Fruit fly (Drosophila melanogaster) whole organism, prepupa: ENCODE results near the gene Coq2.

Experiments
- Blimp-1 ChIP-seq: fragments of 200-800 bp; sonication (Bioruptor generic); optimal IDR thresholded peaks from 3 replicates; lab custom pipeline; 2017; ENCODE audit warnings: missing biosample characterization, missing genetic modification characterization, mild to moderate bottlenecking, moderate library complexity, missing genetic modification reagents
- CG10631 ChIP-seq: fragments of 200-800 bp; sonication (Bioruptor generic); optimal IDR thresholded peaks from 2 replicates; lab custom pipeline; 2016; ENCODE audit warnings: missing biosample characterization, missing genetic modification characterization
- CG10669 ChIP-seq: fragments of 200-800 bp; sonication (Bioruptor generic); optimal IDR thresholded peaks from 3 replicates; lab custom pipeline; 2018; ENCODE audit warnings: missing biosample characterization, mild to moderate bottlenecking, missing genetic modification characterization, moderate library complexity
- CG11294 ChIP-seq: fragments of 200-800 bp; sonication (Bioruptor generic); IDR thresholded peaks from 2 replicates; pipeline ENCODE4 v1.3.6; 2022; ENCODE audit warnings: missing biosample characterization, missing genetic modification characterization
- CG11762 ChIP-seq: fragments of 200-800 bp; sonication (Bioruptor generic); optimal IDR thresholded peaks from 3 replicates; lab custom pipeline; 2016; ENCODE audit warnings: missing biosample characterization, missing genetic modification characterization; ENCODE audit not compliant: insufficient read depth
- CG11902 ChIP-seq: fragments of 200-800 bp; sonication (Bioruptor generic); optimal IDR thresholded peaks from 3 replicates; lab custom pipeline; 2016; ENCODE audit warnings: missing biosample characterization, missing genetic modification characterization
- CG15336 ChIP-seq: fragments of 200-800 bp; sonication (Bioruptor generic); IDR thresholded peaks from 2 replicates; pipeline ENCODE4 v1.3.6; 2022; ENCODE audit warnings: missing biosample characterization, missing genetic modification characterization
- CG1621 ChIP-seq: fragments of 200-800 bp; sonication (Bioruptor generic); optimal IDR thresholded peaks from 3 replicates; lab custom pipeline; 2018; ENCODE audit warnings: missing biosample characterization, mild to moderate bottlenecking, missing genetic modification characterization
- CG16779 ChIP-seq: fragments of 200-800 bp; sonication (Bioruptor generic); optimal IDR thresholded peaks from 3 replicates; lab custom pipeline; 2017; ENCODE audit warnings: missing biosample characterization, mild to moderate bottlenecking, missing genetic modification characterization
- CG3032 ChIP-seq: fragments of 200-800 bp; optimal IDR thresholded peaks from 2 replicates; lab custom pipeline; 2019; ENCODE audit warnings: missing biosample characterization, mild to moderate bottlenecking, missing genetic modification characterization, moderate library complexity
- CG31627 ChIP-seq: fragments of 200-800 bp; sonication (Bioruptor generic); optimal IDR thresholded peaks from 3 replicates; lab custom pipeline; 2016; ENCODE audit warnings: missing biosample characterization, missing genetic modification characterization
- CG32006 ChIP-seq: fragments of 200-800 bp; sonication (Bioruptor generic); optimal IDR thresholded peaks from 3 replicates; lab custom pipeline; 2017; ENCODE audit warnings: missing biosample characterization, mild to moderate bottlenecking, missing genetic modification characterization
- CG34406 ChIP-seq: fragments of 200-800 bp; sonication (Bioruptor generic); optimal IDR thresholded peaks from 3 replicates; lab custom pipeline; 2016; ENCODE audit warnings: missing biosample characterization, missing genetic modification characterization
- CG4318 ChIP-seq: fragments of 200-800 bp; sonication (Bioruptor generic); optimal IDR thresholded peaks from 3 replicates; lab custom pipeline; 2017; ENCODE audit warnings: missing biosample characterization, mild to moderate bottlenecking, missing genetic modification characterization
- CG6276 ChIP-seq: fragments of 200-800 bp; sonication (Bioruptor generic); optimal IDR thresholded peaks from 2 replicates; lab custom pipeline; 2017; ENCODE audit warnings: missing biosample characterization, mild to moderate bottlenecking, missing genetic modification characterization
- CG6792 ChIP-seq: fragments of 200-800 bp; sonication (Bioruptor generic); optimal IDR thresholded peaks from 3 replicates; lab custom pipeline; 2016; ENCODE audit warnings: missing biosample characterization, missing genetic modification characterization
- CG6808 ChIP-seq: fragments of 200-800 bp; sonication (Bioruptor generic); optimal IDR thresholded peaks from 3 replicates; lab custom pipeline; 2017; ENCODE audit warnings: missing biosample characterization, missing genetic modification characterization, mild to moderate bottlenecking, moderate library complexity, missing genetic modification reagents
- CG6854 ChIP-seq: fragments of 200-800 bp; sonication (Bioruptor generic); optimal IDR thresholded peaks from 2 replicates; lab custom pipeline; 2017; ENCODE audit warnings: missing biosample characterization, mild to moderate bottlenecking, missing genetic modification characterization
- CG7368 ChIP-seq: fragments of 200-800 bp; sonication (Bioruptor generic); optimal IDR thresholded peaks from 3 replicates; lab custom pipeline; 2016; ENCODE audit warnings: missing biosample characterization, missing genetic modification characterization
- CG8119 ChIP-seq: fragments of 200-800 bp; sonication (Bioruptor generic); IDR thresholded peaks from 3 replicates; pipeline ENCODE4 v1.3.6; 2022; ENCODE audit warnings: missing biosample characterization, missing genetic modification characterization
- CG8319 ChIP-seq: fragments of 200-800 bp; sonication (Bioruptor generic); optimal IDR thresholded peaks from 3 replicates; lab custom pipeline; 2016; ENCODE audit warnings: missing biosample characterization, missing genetic modification characterization
- CG9139 ChIP-seq: fragments of 200-800 bp; sonication (Bioruptor generic); optimal IDR thresholded peaks from 3 replicates; lab custom pipeline; 2017; ENCODE audit warnings: missing biosample characterization, mild to moderate bottlenecking, missing genetic modification characterization
- Eip75B ChIP-seq: fragments of 200-800 bp; sonication (Bioruptor generic); optimal IDR thresholded peaks from 3 replicates; lab custom pipeline; 2016; ENCODE audit warnings: missing biosample characterization, missing genetic modification characterization
- Eip78C ChIP-seq: fragments of 200-800 bp; sonication (Bioruptor generic); peaks from one replicate; lab custom pipeline; 2016; ENCODE audit warnings: missing biosample characterization, missing genetic modification characterization
- Eip93F ChIP-seq: fragments of 200-800 bp; sonication (Bioruptor generic); optimal IDR thresholded peaks from 2 replicates; lab custom pipeline; 2016; ENCODE audit warnings: missing biosample characterization, mild to moderate bottlenecking, missing genetic modification characterization
- Ets21C ChIP-seq: fragments of 200-800 bp; sonication (Bioruptor generic); optimal IDR thresholded peaks from 3 replicates; lab custom pipeline; 2016; ENCODE audit warnings: missing biosample characterization, missing genetic modification characterization
- Ets96B ChIP-seq: fragments of 200-800 bp; optimal IDR thresholded peaks from 2 replicates; lab custom pipeline; 2019; ENCODE audit warnings: missing biosample characterization, mild to moderate bottlenecking, missing genetic modification characterization, moderate library complexity
- Gug ChIP-seq: fragments of 200-800 bp; sonication (Bioruptor generic); IDR thresholded peaks from 2 replicates; pipeline ENCODE4 v1.3.6; 2022; ENCODE audit warnings: missing biosample characterization, missing genetic modification characterization
- Hr39 ChIP-seq: fragments of 200-800 bp; sonication (Bioruptor generic); optimal IDR thresholded peaks from 2 replicates; lab custom pipeline; 2016; ENCODE audit warnings: missing biosample characterization, missing genetic modification characterization
- Hr4 ChIP-seq: fragments of 200-800 bp; sonication (Bioruptor generic); optimal IDR thresholded peaks from 3 replicates; lab custom pipeline; 2016; ENCODE audit warnings: missing biosample characterization, missing genetic modification characterization
- Lpt ChIP-seq: fragments of 200-800 bp; sonication (Bioruptor generic); optimal IDR thresholded peaks from 3 replicates; lab custom pipeline; 2016; ENCODE audit warnings: missing biosample characterization, missing genetic modification characterization
- Met ChIP-seq: fragments of 200-800 bp; sonication (Bioruptor generic); optimal IDR thresholded peaks from 3 replicates; lab custom pipeline; 2016; ENCODE audit warnings: missing biosample characterization, missing genetic modification characterization
- OdsH ChIP-seq: fragments of 200-800 bp; sonication (Bioruptor generic); optimal IDR thresholded peaks from 3 replicates; lab custom pipeline; 2016; ENCODE audit warnings: missing biosample characterization, missing genetic modification characterization
- Smox ChIP-seq: fragments of 200-800 bp; sonication (Bioruptor generic); optimal IDR thresholded peaks from 3 replicates; lab custom pipeline; 2016; ENCODE audit warnings: missing biosample characterization, missing genetic modification characterization
- Sox102F ChIP-seq: fragments of 200-800 bp; sonication (Bioruptor generic); optimal IDR thresholded peaks from 2 replicates; lab custom pipeline; 2016; ENCODE audit warnings: missing biosample characterization, mild to moderate bottlenecking, missing genetic modification characterization
- Sox14 ChIP-seq: fragments of 200-800 bp; sonication (Bioruptor generic); optimal IDR thresholded peaks from 3 replicates; lab custom pipeline; 2016; ENCODE audit warnings: missing biosample characterization, missing genetic modification characterization
- achi ChIP-seq: fragments of 200-800 bp; sonication (Bioruptor generic); optimal IDR thresholded peaks from 3 replicates; lab custom pipeline; 2016; ENCODE audit warnings: missing biosample characterization, missing genetic modification characterization
- acj6 ChIP-seq: fragments of 200-800 bp; sonication (Bioruptor generic); optimal IDR thresholded peaks from 3 replicates; lab custom pipeline; 2016; ENCODE audit warnings: missing biosample characterization, missing genetic modification characterization
- cyc ChIP-seq: fragments of 200-800 bp; sonication (Bioruptor generic); optimal IDR thresholded peaks from 3 replicates; lab custom pipeline; 2016; ENCODE audit warnings: missing biosample characterization, missing genetic modification characterization
- dac ChIP-seq: fragments of 200-800 bp; sonication (Bioruptor generic); optimal IDR thresholded peaks from 2 replicates; lab custom pipeline; 2017; ENCODE audit warnings: missing biosample characterization, mild to moderate bottlenecking, missing genetic modification characterization
- dsx ChIP-seq: fragments of 200-800 bp; optimal IDR thresholded peaks from 3 replicates; lab custom pipeline; 2019; ENCODE audit warnings: missing biosample characterization, mild to moderate bottlenecking, missing genetic modification characterization, moderate library complexity; ENCODE audit not compliant: poor library complexity, severe bottlenecking
- eg ChIP-seq: fragments of 200-800 bp; sonication (Bioruptor generic); IDR thresholded peaks from 3 replicates; pipeline ENCODE4 v1.3.6; 2022; ENCODE audit warnings: missing biosample characterization, missing genetic modification characterization
- fd85E ChIP-seq: fragments of 200-800 bp; sonication (Bioruptor generic); optimal IDR thresholded peaks from 3 replicates; lab custom pipeline; 2016; ENCODE audit warnings: missing biosample characterization, missing genetic modification characterization
- fkh ChIP-seq: fragments of 200-800 bp; sonication (Bioruptor generic); optimal IDR thresholded peaks from 3 replicates; lab custom pipeline; 2017; ENCODE audit warnings: missing biosample characterization, mild to moderate bottlenecking, missing genetic modification characterization, moderate library complexity
- lz ChIP-seq: fragments of 200-800 bp; sonication (Bioruptor generic); optimal IDR thresholded peaks from 3 replicates; lab custom pipeline; 2016; ENCODE audit warnings: missing biosample characterization, missing genetic modification characterization
- net ChIP-seq: fragments of 200-800 bp; sonication (Bioruptor generic); optimal IDR thresholded peaks from 3 replicates; lab custom pipeline; 2016; ENCODE audit warnings: missing biosample characterization, missing genetic modification characterization
- pdm3 ChIP-seq: fragments of 200-800 bp; sonication (Bioruptor generic); optimal IDR thresholded peaks from 3 replicates; lab custom pipeline; 2016; ENCODE audit warnings: missing biosample characterization, missing genetic modification characterization
- spab ChIP-seq: fragments of 200-800 bp; sonication (Bioruptor generic); optimal IDR thresholded peaks from 2 replicates; lab custom pipeline; 2017; ENCODE audit warnings: missing biosample characterization, mild to moderate bottlenecking, missing genetic modification characterization, missing genetic modification reagents
- ss ChIP-seq, 2 experiments: fragments of 200-800 bp; sonication (Bioruptor generic); optimal IDR thresholded peaks; 2 replicates in 1 of 2; 3 replicates in 1 of 2; lab custom pipeline; 2017 to 2018; ENCODE audit warnings: mild to moderate bottlenecking in 2 of 2, missing biosample characterization in 2 of 2, missing genetic modification characterization in 2 of 2, moderate library complexity in 1 of 2
- svp ChIP-seq: fragments of 200-800 bp; sonication (Bioruptor generic); peaks from one replicate; lab custom pipeline; 2016; ENCODE audit warnings: missing biosample characterization, missing genetic modification characterization
- topi ChIP-seq: fragments of 200-800 bp; sonication (Bioruptor generic); optimal IDR thresholded peaks from 3 replicates; lab custom pipeline; 2016; ENCODE audit warnings: missing biosample characterization, missing genetic modification characterization
- vri ChIP-seq: fragments of 200-800 bp; sonication (Bioruptor generic); optimal IDR thresholded peaks from 3 replicates; lab custom pipeline; 2016; ENCODE audit warnings: missing biosample characterization, mild to moderate bottlenecking, missing genetic modification characterization

Gene Coq2

DNA sequence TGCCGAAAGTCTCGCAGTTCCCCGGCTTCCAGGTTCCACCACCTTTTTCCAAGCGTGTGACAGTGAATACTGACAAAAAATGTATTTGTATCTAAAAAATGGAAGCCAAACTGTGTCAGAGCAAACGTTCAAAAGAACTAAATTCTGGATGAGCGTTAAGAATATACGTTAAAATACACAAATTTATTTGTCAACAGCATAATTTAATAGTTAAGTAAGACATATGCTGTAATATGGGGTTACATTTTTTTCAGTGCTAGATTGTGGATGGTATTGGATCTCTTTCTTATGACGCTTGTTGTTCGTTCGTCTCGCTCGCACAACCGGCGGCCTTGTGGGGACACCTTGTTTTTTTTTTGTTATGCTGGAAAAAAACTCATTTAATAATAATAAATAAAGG lies 39.2 kb upstream of the Coq2 start:
- TF ChIP-seq OdsH (GFP tag; lab: Kevin White, UChicago), result peak; percentile 90
- peak; percentile 82 for TF ChIP-seq CG11294 (GFP tag; lab: Robert Waterston, UW)
- peak; percentile 88 for TF ChIP-seq Sox14 (GFP tag; lab: Kevin White, UChicago)
- peak; percentile 46 to 89 for TF ChIP-seq ss (GFP tag; optimal IDR thresholded peaks at IDR 0.05; lab: Kevin White, UChicago)
- TF ChIP-seq CG10669, result peak; percentile 85
- TF ChIP-seq CG16779 (tag; lab: Kevin White, UChicago), result peak; percentile 71
- TF ChIP-seq Lpt, result peak; percentile 83
- peak; percentile 89 for TF ChIP-seq CG11762 (GFP tag; lab: Kevin White, UChicago)
- TF ChIP-seq CG34406 (GFP tag; lab: Kevin White, UChicago), result peak; percentile 88
- peak; percentile 92 for TF ChIP-seq eg
- TF ChIP-seq CG6276 (GFP tag; lab: Kevin White, UChicago), result peak; percentile 77
- peak; percentile 50 for TF ChIP-seq vri (GFP tag; lab: Kevin White, UChicago)
- peak; percentile 28 for TF ChIP-seq CG6854 (GFP tag; lab: Kevin White, UChicago)
- TF ChIP-seq Ets96B (tag; lab: Kevin White, UChicago), result peak; percentile 89
- TF ChIP-seq dsx (GFP tag; lab: Kevin White, UChicago), result peak; percentile 75
- TF ChIP-seq acj6 (GFP tag; lab: Kevin White, UChicago), result peak; percentile 90
- peak; percentile 48 for TF ChIP-seq net
- peak; percentile 84 for TF ChIP-seq CG4318 (GFP tag; lab: Kevin White, UChicago)
- peak; percentile 91 for TF ChIP-seq Hr4 (GFP tag; lab: Kevin White, UChicago)
- peak; percentile 71 for TF ChIP-seq Ets21C (GFP tag; lab: Kevin White, UChicago)
- TF ChIP-seq Gug (GFP tag; lab: Robert Waterston, UW), result peak; percentile 77
- TF ChIP-seq pdm3 (GFP tag; lab: Kevin White, UChicago), result peak; percentile 87
- TF ChIP-seq Eip93F (GFP tag; lab: Kevin White, UChicago), result no peak
- peak; percentile 86 for TF ChIP-seq CG10631 (GFP tag; lab: Kevin White, UChicago)
- peak; percentile 82 for TF ChIP-seq Sox102F
- TF ChIP-seq CG6792 (GFP tag; lab: Kevin White, UChicago), result peak; percentile 84
- peak; percentile 83 for TF ChIP-seq Hr39 (GFP tag; lab: Kevin White, UChicago)
- peak; percentile 58 for TF ChIP-seq CG9139 (GFP tag; lab: Kevin White, UChicago)
- peak; percentile 71 for TF ChIP-seq lz (GFP tag; lab: Kevin White, UChicago)
- TF ChIP-seq Eip78C (GFP tag; lab: Kevin White, UChicago), result peak; percentile 97
- TF ChIP-seq CG11902 (GFP tag; lab: Kevin White, UChicago), result peak; percentile 79
- TF ChIP-seq topi, result peak; percentile 84
- peak; percentile 48 for TF ChIP-seq fd85E
- TF ChIP-seq Smox (GFP tag; lab: Kevin White, UChicago), result peak; percentile 73
- TF ChIP-seq dac (GFP tag; lab: Kevin White, UChicago), result peak; percentile 62
- TF ChIP-seq CG7368 (GFP tag; lab: Kevin White, UChicago), result peak; percentile 85
- TF ChIP-seq CG6808 (GFP tag; lab: Kevin White, UChicago), result peak; percentile 67
- peak; percentile 86 for TF ChIP-seq CG1621 (tag; lab: Kevin White, UChicago)
- peak; percentile 86 for TF ChIP-seq Eip75B
- TF ChIP-seq CG8119 (GFP tag; lab: Robert Waterston, UW), result peak; percentile 88
- peak; percentile 72 for TF ChIP-seq spab (GFP tag; lab: Kevin White, UChicago)
- TF ChIP-seq achi (GFP tag; lab: Kevin White, UChicago), result peak; percentile 87
- TF ChIP-seq Met (GFP tag; lab: Kevin White, UChicago), result peak; percentile 75
- peak; percentile 79 for TF ChIP-seq CG8319
- peak; percentile 69 for TF ChIP-seq CG3032 (tag; lab: Kevin White, UChicago)
- TF ChIP-seq svp (GFP tag; lab: Kevin White, UChicago), result peak; percentile 90
- TF ChIP-seq Blimp-1, result no peak
- TF ChIP-seq CG15336 (GFP tag; lab: Robert Waterston, UW), result peak; percentile 92
- TF ChIP-seq CG31627, result peak; percentile 75
- TF ChIP-seq cyc (GFP tag; lab: Kevin White, UChicago), result peak; percentile 79
- peak; percentile 85 for TF ChIP-seq CG32006 (GFP tag; lab: Kevin White, UChicago)
- peak; percentile 76 for TF ChIP-seq fkh (GFP tag; lab: Kevin White, UChicago)
